Fruit fly (Drosophila melanogaster) whole organism, embryonic: ENCODE measurements around the gene SpdS.

Experiments
- Aef1 ChIP-seq: fragments of 200-800 bp; sonication (Bioruptor generic); IDR thresholded peaks from 3 replicates; pipeline ENCODE4 v1.3.6; 2022; ENCODE audit warnings: missing biosample characterization, missing genetic modification characterization
- Atf3 ChIP-seq: fragments of 200-800 bp; sonication (Bioruptor generic); optimal IDR thresholded peaks from 3 replicates; lab custom pipeline; 2016; ENCODE audit warnings: missing biosample characterization, missing genetic modification characterization
- CG10543 ChIP-seq: fragments of 200-800 bp; sonication (Bioruptor generic); optimal IDR thresholded peaks from 3 replicates; lab custom pipeline; 2017; ENCODE audit warnings: missing biosample characterization, mild to moderate bottlenecking, missing genetic modification characterization, moderate library complexity
- CG11696 ChIP-seq: fragments of 200-800 bp; sonication (Bioruptor generic); IDR thresholded peaks from 2 replicates; pipeline ENCODE4 v1.3.6; 2022; ENCODE audit warnings: missing biosample characterization, missing genetic modification characterization
- CG13296 ChIP-seq: fragments of 200-800 bp; sonication (Bioruptor generic); optimal IDR thresholded peaks from 3 replicates; lab custom pipeline; 2018; ENCODE audit warnings: missing biosample characterization, mild to moderate bottlenecking, missing genetic modification characterization
- CG15269 ChIP-seq: fragments of 200-800 bp; sonication (Bioruptor generic); optimal IDR thresholded peaks from 2 replicates; lab custom pipeline; 2018; ENCODE audit warnings: missing biosample characterization, mild to moderate bottlenecking, missing genetic modification characterization, moderate library complexity
- CG16863 ChIP-seq: fragments of 200-800 bp; sonication (Bioruptor generic); optimal IDR thresholded peaks from 3 replicates; lab custom pipeline; 2016; ENCODE audit warnings: missing biosample characterization, missing genetic modification characterization
- CG2678 ChIP-seq: fragments of 200-800 bp; sonication (Bioruptor generic); optimal IDR thresholded peaks from 3 replicates; lab custom pipeline; 2019; ENCODE audit warnings: missing biosample characterization, mild to moderate bottlenecking, missing genetic modification characterization, moderate library complexity
- CG33557 ChIP-seq: fragments of 200-800 bp; sonication (Bioruptor generic); optimal IDR thresholded peaks from 2 replicates; lab custom pipeline; 2019; ENCODE audit warnings: missing biosample characterization, mild to moderate bottlenecking, missing genetic modification characterization, moderate library complexity
- CG7372 ChIP-seq: fragments of 200-800 bp; sonication (Bioruptor generic); IDR thresholded peaks from 2 replicates; pipeline ENCODE4 v1.3.6; 2022; ENCODE audit warnings: missing biosample characterization, missing genetic modification characterization
- CG7839 ChIP-seq: fragments of 200-800 bp; sonication (Bioruptor generic); optimal IDR thresholded peaks from 3 replicates; lab custom pipeline; 2018; ENCODE audit warnings: missing biosample characterization, mild to moderate bottlenecking, missing genetic modification characterization, moderate library complexity
- CTCF ChIP-seq: fragments of 200-800 bp; sonication (Bioruptor generic); optimal IDR thresholded peaks from 2 replicates; lab custom pipeline; 2017; ENCODE audit warnings: missing biosample characterization, mild to moderate bottlenecking, missing genetic modification characterization, moderate library complexity
- Fer3 ChIP-seq: fragments of 200-800 bp; sonication (Bioruptor generic); optimal IDR thresholded peaks from 2 replicates; lab custom pipeline; 2018; ENCODE audit warnings: missing biosample characterization, mild to moderate bottlenecking, missing genetic modification characterization, moderate library complexity
- GATAe ChIP-seq: fragments of 200-800 bp; sonication (Bioruptor generic); conservative IDR thresholded peaks from 2 replicates; pipeline ENCODE4 v1.3.6; 2022; ENCODE audit warnings: missing biosample characterization, missing genetic modification characterization
- Nf-YB ChIP-seq: fragments of 200-800 bp; sonication (Bioruptor generic); optimal IDR thresholded peaks from 3 replicates; lab custom pipeline; 2019; ENCODE audit warnings: missing biosample characterization, mild to moderate bottlenecking, missing genetic modification characterization, moderate library complexity
- Nf-YC ChIP-seq: fragments of 200-800 bp; optimal IDR thresholded peaks from 3 replicates; lab custom pipeline; 2019; ENCODE audit warnings: missing biosample characterization, mild to moderate bottlenecking, missing genetic modification characterization, moderate library complexity
- Pdp1 ChIP-seq, 2 experiments: fragments of 200-800 bp; sonication (Bioruptor generic); optimal IDR thresholded peaks; 3 replicates each; lab custom pipeline; 2016; ENCODE audit warnings: missing biosample characterization in 2 of 2, missing genetic modification characterization in 2 of 2, mild to moderate bottlenecking in 1 of 2, moderate library complexity in 1 of 2
- Taf1 ChIP-seq: fragments of 200-800 bp; sonication (Bioruptor generic); IDR thresholded peaks from 2 replicates; pipeline ENCODE4 v1.3.6; 2022; ENCODE audit warnings: missing biosample characterization, missing genetic modification characterization
- YL-1 ChIP-seq: fragments of 200-800 bp; sonication (Bioruptor generic); optimal IDR thresholded peaks from 3 replicates; lab custom pipeline; 2017; ENCODE audit warnings: missing biosample characterization, mild to moderate bottlenecking, missing genetic modification characterization
- ab ChIP-seq: fragments of 200-800 bp; sonication (Bioruptor generic); optimal IDR thresholded peaks from 2 replicates; lab custom pipeline; 2016; ENCODE audit warnings: missing biosample characterization, missing genetic modification characterization
- bcd ChIP-seq: fragments of 200-800 bp; sonication (Bioruptor generic); optimal IDR thresholded peaks from 2 replicates; lab custom pipeline; 2017; ENCODE audit warnings: missing biosample characterization, mild to moderate bottlenecking, missing genetic modification characterization
- chm ChIP-seq: fragments of 200-800 bp; sonication (Bioruptor generic); IDR thresholded peaks from 2 replicates; pipeline ENCODE4 v1.3.6; 2022; ENCODE audit warnings: missing biosample characterization, missing genetic modification characterization
- cwo ChIP-seq: fragments of 200-800 bp; sonication (Bioruptor generic); optimal IDR thresholded peaks from 3 replicates; lab custom pipeline; 2017; ENCODE audit warnings: missing biosample characterization, missing genetic modification characterization, mild to moderate bottlenecking, moderate library complexity, missing genetic modification reagents
- dysf ChIP-seq: fragments of 200-800 bp; sonication (Bioruptor generic); IDR thresholded peaks from 3 replicates; pipeline ENCODE4 v1.3.6; 2022; ENCODE audit warnings: missing biosample characterization, missing genetic modification characterization
- eve ChIP-seq, 2 experiments: fragments of >200 bp; optimal IDR thresholded peaks; 2 replicates each; lab custom pipeline; 2017; ENCODE audit warnings: missing biosample characterization in 2 of 2, missing genetic modification characterization in 2 of 2
- exex ChIP-seq: fragments of 200-800 bp; sonication (Bioruptor generic); optimal IDR thresholded peaks from 4 replicates; lab custom pipeline; 2018; ENCODE audit warnings: missing biosample characterization, mild to moderate bottlenecking, missing genetic modification characterization, moderate library complexity
- fd64A ChIP-seq: fragments of 200-800 bp; sonication (Bioruptor generic); optimal IDR thresholded peaks from 3 replicates; lab custom pipeline; 2018; ENCODE audit warnings: missing biosample characterization, mild to moderate bottlenecking, missing genetic modification characterization
- grn ChIP-seq: fragments of 200-800 bp; sonication (Bioruptor generic); optimal IDR thresholded peaks from 3 replicates; lab custom pipeline; 2017; ENCODE audit warnings: missing biosample characterization, missing genetic modification characterization
- hb ChIP-seq: fragments of 200-800 bp; sonication (Bioruptor generic); IDR thresholded peaks from 3 replicates; pipeline ENCODE4 v1.3.6; 2022; ENCODE audit warnings: missing biosample characterization, missing genetic modification characterization; ENCODE audit not compliant: partially characterized antibody
- hbn ChIP-seq: fragments of 200-800 bp; sonication (Bioruptor generic); IDR thresholded peaks from 2 replicates; pipeline ENCODE4 v1.3.6; 2022; ENCODE audit warnings: missing biosample characterization, missing genetic modification characterization; ENCODE audit not compliant: partially characterized antibody
- kah ChIP-seq: fragments of 200-800 bp; sonication (Bioruptor generic); optimal IDR thresholded peaks from 2 replicates; lab custom pipeline; 2018; ENCODE audit warnings: missing biosample characterization, mild to moderate bottlenecking, missing genetic modification characterization
- nau ChIP-seq: fragments of 200-800 bp; sonication (Bioruptor generic); optimal IDR thresholded peaks from 3 replicates; lab custom pipeline; 2017; ENCODE audit warnings: missing biosample characterization, mild to moderate bottlenecking, missing genetic modification characterization, missing genetic modification reagents
- org-1 ChIP-seq: fragments of 200-800 bp; sonication (Bioruptor generic); optimal IDR thresholded peaks from 2 replicates; lab custom pipeline; 2017; ENCODE audit warnings: missing biosample characterization, missing genetic modification characterization
- repo ChIP-seq: fragments of 200-800 bp; sonication (Bioruptor generic); optimal IDR thresholded peaks from 2 replicates; lab custom pipeline; 2016; ENCODE audit warnings: missing biosample characterization, missing genetic modification characterization
- sd ChIP-seq: fragments of 200-800 bp; sonication (Bioruptor generic); optimal IDR thresholded peaks from 3 replicates; lab custom pipeline; 2018; ENCODE audit warnings: missing biosample characterization, mild to moderate bottlenecking, missing genetic modification characterization, moderate library complexity
- slbo ChIP-seq: fragments of 200-800 bp; sonication (Bioruptor generic); IDR thresholded peaks from 2 replicates; pipeline ENCODE4 v1.3.6; 2022; ENCODE audit warnings: missing biosample characterization, missing genetic modification characterization
- sr ChIP-seq: fragments of 200-800 bp; sonication (Bioruptor generic); IDR thresholded peaks from 3 replicates; pipeline ENCODE4 v1.3.6; 2022; ENCODE audit warnings: missing biosample characterization, missing genetic modification characterization
- sug ChIP-seq: fragments of 200-800 bp; optimal IDR thresholded peaks from 2 replicates; lab custom pipeline; 2019; ENCODE audit warnings: missing biosample characterization, mild to moderate bottlenecking, missing genetic modification characterization, moderate library complexity
- tup ChIP-seq: fragments of 200-800 bp; sonication (Bioruptor generic); optimal IDR thresholded peaks from 2 replicates; lab custom pipeline; 2016; ENCODE audit warnings: missing biosample characterization, mild to moderate bottlenecking, missing genetic modification characterization, moderate library complexity
- wek ChIP-seq: fragments of 200-800 bp; sonication (Bioruptor generic); optimal IDR thresholded peaks from 3 replicates; lab custom pipeline; 2018; ENCODE audit warnings: missing biosample characterization, mild to moderate bottlenecking, missing genetic modification characterization, moderate library complexity
- zen ChIP-seq: fragments of 200-800 bp; sonication (Bioruptor generic); optimal IDR thresholded peaks from 3 replicates; lab custom pipeline; 2018; ENCODE audit warnings: missing biosample characterization, mild to moderate bottlenecking, missing genetic modification characterization, moderate library complexity

The SpdS gene

dm6 chr3R:9646104-9646707 lies 14.8 kb downstream of the SpdS start, which contains the start of gene Fst (continued):
- TF ChIP-seq CG2678 (tag; lab: Kevin White, UChicago) = peak; percentile 25
- peak; percentile 62 for TF ChIP-seq GATAe (GFP tag; lab: Robert Waterston, UW)
- TF ChIP-seq sug = peak; percentile 68
- TF ChIP-seq Nf-YB (GFP tag; lab: Kevin White, UChicago) = peak; percentile 77
- peak; percentile 90 for TF ChIP-seq exex (tag; lab: Kevin White, UChicago)
- TF ChIP-seq CG10543 (GFP tag; lab: Kevin White, UChicago) = peak; percentile 15
- TF ChIP-seq grn (GFP tag; lab: Kevin White, UChicago) = peak; percentile 88
- peak; percentile 91 for TF ChIP-seq sd (tag; lab: Kevin White, UChicago)
- peak; percentile 78 for TF ChIP-seq Nf-YC (tag; lab: Kevin White, UChicago)
- TF ChIP-seq cwo (GFP tag; lab: Kevin White, UChicago) = peak; percentile 9

- TF ChIP-seq fd64A (GFP tag; lab: Kevin White, UChicago) (no peak), Pdp1 (GFP tag; optimal IDR thresholded peaks at IDR 0.05; lab: Kevin White, UChicago) (peak in 1 of 2 experiments; percentile 54), CG7372 (GFP tag; lab: Robert Waterston, UW) (peak; percentile 61), eve (GFP tag; optimal IDR thresholded peaks at IDR 0.05; lab: Kevin White, UChicago) (no peak), ab (GFP tag; lab: Kevin White, UChicago) (no peak)
- TF ChIP-seq, all 482 proteins: peak for 2
Measured at dm6 chr3R:9665405-9665804, 34.0 kb downstream of the SpdS start.

dm6 chr3R:9673207-9673606 lies 41.8 kb downstream of the SpdS start:
- no peak for TF ChIP-seq bcd (GFP tag; lab: Kevin White, UChicago)
- peak; percentile 68 for TF ChIP-seq CTCF (GFP tag; lab: Kevin White, UChicago)
- 0 out of 3 replicates have a peak, but pooled peaks have one; percentile 24 for TF ChIP-seq dysf (GFP tag; lab: Robert Waterston, UW)
- TF ChIP-seq, all 482 proteins: peak for 2

- TF ChIP-seq chm (no peak), Pdp1 (GFP tag; optimal IDR thresholded peaks at IDR 0.05; lab: Kevin White, UChicago) (peak in 1 of 2 experiments; percentile 94)
Measured at dm6 chr3R:9674196-9674693, 42.8 kb downstream of the SpdS start, which contains the start of gene Dhc1. Gene Dhc1 (minus strand): TSS chr3R:9674643.

dm6 chr3R:9674968-9675573 lies 43.6 kb downstream of the SpdS start, which contains the start of gene Nepl12:
Gene Nepl12 (plus strand): TSS chr3R:9675523.
- peak; percentile 36 for TF ChIP-seq org-1 (GFP tag; lab: Kevin White, UChicago)
- TF ChIP-seq CG11696 (GFP tag; lab: Robert Waterston, UW) = no peak
- no peak for TF ChIP-seq hbn (GFP tag; lab: Robert Waterston, UW)
- TF ChIP-seq repo (GFP tag; lab: Kevin White, UChicago) = no peak
- no peak for TF ChIP-seq sr (GFP tag; lab: Robert Waterston, UW)
- no peak for TF ChIP-seq hb
- no peak for TF ChIP-seq bcd (GFP tag; lab: Kevin White, UChicago)
- TF ChIP-seq CG7839 (tag; lab: Kevin White, UChicago) = no peak
- no peak for TF ChIP-seq zen (tag; lab: Kevin White, UChicago)
- TF ChIP-seq Fer3 (tag; lab: Kevin White, UChicago) = no peak
- TF ChIP-seq slbo (GFP tag; lab: Robert Waterston, UW) = no peak
- TF ChIP-seq CG16863 (GFP tag; lab: Kevin White, UChicago) = no peak
- TF ChIP-seq YL-1 (GFP tag; lab: Kevin White, UChicago) = no peak
- TF ChIP-seq wek (GFP tag; lab: Kevin White, UChicago) = peak; percentile 28
- TF ChIP-seq CG15269 (tag; lab: Kevin White, UChicago) = no peak
- TF ChIP-seq Taf1 (GFP tag; lab: Robert Waterston, UW) = no peak
- no peak for TF ChIP-seq Aef1 (GFP tag; lab: Robert Waterston, UW)
- TF ChIP-seq nau (GFP tag; lab: Kevin White, UChicago) = no peak
- TF ChIP-seq CG33557 = no peak
- TF ChIP-seq kah (GFP tag; lab: Kevin White, UChicago) = peak; percentile 48
- no peak for TF ChIP-seq CG13296
- TF ChIP-seq Atf3 = no peak
- TF ChIP-seq tup (GFP tag; lab: Kevin White, UChicago) = no peak
